Worm (Caenorhabditis elegans) whole organism, early embryonic: ENCODE results near the gene R04B5.11.

Experiments used
- B0310.2 ChIP-seq: sonication (generic microtip); optimal IDR thresholded peaks from 2 replicates; lab custom pipeline; 2016; ENCODE audit warnings: mild to moderate bottlenecking, missing genetic modification characterization, missing compliant biosample characterization
- F13C5.2 ChIP-seq: sonication (generic microtip); optimal IDR thresholded peaks from 2 replicates; lab custom pipeline; 2017; ENCODE audit warnings: mild to moderate bottlenecking, missing genetic modification characterization, inconsistent platforms, missing compliant biosample characterization
- aly-1 ChIP-seq: sonication (generic microtip); optimal IDR thresholded peaks from 2 replicates; lab custom pipeline; 2016; ENCODE audit warnings: missing genetic modification characterization, missing compliant biosample characterization
- ama-1 ChIP-seq: fragments of 150-350 bp; optimal IDR thresholded peaks from 2 replicates; lab custom pipeline; 2014
- ceh-13 ChIP-seq: fragments of 200-800 bp; sonication (Bioruptor generic); optimal IDR thresholded peaks from 2 replicates; lab custom pipeline; 2018; ENCODE audit warnings: mild to moderate bottlenecking, missing genetic modification characterization, missing compliant biosample characterization
- ceh-36 ChIP-seq: sonication (generic microtip); optimal IDR thresholded peaks from 2 replicates; lab custom pipeline; 2016; ENCODE audit warnings: missing genetic modification characterization, inconsistent platforms, missing compliant biosample characterization
- ets-7 ChIP-seq: sonication (generic microtip); optimal IDR thresholded peaks from 2 replicates; lab custom pipeline; 2016; ENCODE audit warnings: missing genotype, missing genetic modification characterization, missing compliant biosample characterization
- flt-1 ChIP-seq: fragments of 200-800 bp; sonication (Bioruptor generic); IDR thresholded peaks from 2 replicates; pipeline ENCODE4 v1.3.6; 2022; ENCODE audit warnings: missing genetic modification characterization, missing compliant biosample characterization
- hmbx-1 ChIP-seq: sonication (generic microtip); optimal IDR thresholded peaks from 2 replicates; lab custom pipeline; 2016; ENCODE audit warnings: mild to moderate bottlenecking, missing genetic modification characterization, missing compliant biosample characterization
- hmg-4 ChIP-seq: fragments of 200-800 bp; sonication (Bioruptor generic); optimal IDR thresholded peaks from 2 replicates; lab custom pipeline; 2018; ENCODE audit warnings: mild to moderate bottlenecking, missing genetic modification characterization, missing compliant biosample characterization
- hnd-1 ChIP-seq: sonication (generic microtip); optimal IDR thresholded peaks from 2 replicates; lab custom pipeline; 2016; ENCODE audit warnings: missing genetic modification characterization, missing compliant biosample characterization
- pes-1 ChIP-seq: fragments of 200-800 bp; sonication (Bioruptor generic); IDR thresholded peaks from 2 replicates; pipeline ENCODE4 v1.3.6; 2022; ENCODE audit warnings: missing genetic modification reagents, missing genetic modification characterization, missing compliant biosample characterization
- scrt-1 ChIP-seq: fragments of 200-800 bp; sonication (Bioruptor generic); IDR thresholded peaks from 2 replicates; pipeline ENCODE4 v1.3.6; 2022; ENCODE audit warnings: missing genetic modification characterization, missing compliant biosample characterization
- sea-1 ChIP-seq: fragments of 200-800 bp; sonication (Bioruptor generic); conservative IDR thresholded peaks from 2 replicates; pipeline ENCODE4 v1.3.6; 2022; ENCODE audit warnings: missing genetic modification characterization, missing compliant biosample characterization
- tbx-11 ChIP-seq: fragments of 200-800 bp; sonication (Bioruptor generic); IDR thresholded peaks from 2 replicates; pipeline ENCODE4 v1.3.6; 2022; ENCODE audit warnings: missing genetic modification characterization, missing compliant biosample characterization
- tbx-37 ChIP-seq: fragments of 200-800 bp; sonication (Bioruptor generic); conservative IDR thresholded peaks from 2 replicates; pipeline ENCODE4 v1.3.6; 2022; ENCODE audit warnings: missing genetic modification reagents, missing genetic modification characterization, missing compliant biosample characterization
- tra-4 ChIP-seq: sonication (generic microtip); optimal IDR thresholded peaks from 2 replicates; lab custom pipeline; 2017; ENCODE audit warnings: missing genetic modification characterization, missing compliant biosample characterization

The R04B5.11 gene

DNA sequence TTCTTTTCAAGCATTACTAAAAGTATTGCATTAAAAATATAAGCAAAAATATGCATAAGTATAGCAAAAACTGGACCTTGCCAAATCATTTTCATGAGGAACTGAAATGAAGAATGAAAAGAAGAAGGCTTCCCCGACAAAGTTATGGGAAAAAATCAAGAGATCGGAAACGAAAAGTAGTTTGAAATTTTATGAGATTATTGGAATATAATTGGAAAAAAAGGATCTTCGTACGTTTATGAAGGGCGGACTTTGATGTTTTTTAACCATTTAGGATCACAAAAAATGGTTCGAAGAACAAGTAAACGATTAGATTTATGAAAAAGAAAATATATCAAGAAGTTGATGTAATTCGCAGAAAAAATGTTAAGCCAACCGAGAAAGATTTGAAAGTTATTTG is 29.8 kb upstream of the R04B5.11 start, which contains the start of gene srxa-18:
srxa-18 (minus strand) TSS at position 100 of the 400 bp plus-strand sequence.
- TF ChIP-seq F13C5.2 (no peak), flt-1 (GFP tag; lab: Robert Waterston, UW) (no peak), pes-1 (GFP tag; lab: Robert Waterston, UW) (no peak), hnd-1 (tag; lab: Kevin White, UChicago) (no peak), ceh-36 (tag; lab: Kevin White, UChicago) (no peak), tra-4 (tag; lab: Kevin White, UChicago) (no peak), tbx-11 (no peak), B0310.2 (tag; lab: Kevin White, UChicago) (no peak), tbx-37 (GFP tag; lab: Robert Waterston, UW) (no peak), ets-7 (no peak), hmg-4 (GFP tag; lab: Kevin White, UChicago) (no peak), sea-1 (GFP tag; lab: Robert Waterston, UW) (no peak), ama-1 (lab: Kevin White, UChicago) (no peak), scrt-1 (no peak), hmbx-1 (tag; lab: Kevin White, UChicago) (no peak), ceh-13 (no peak), aly-1 (tag; lab: Kevin White, UChicago) (no peak)

DNA sequence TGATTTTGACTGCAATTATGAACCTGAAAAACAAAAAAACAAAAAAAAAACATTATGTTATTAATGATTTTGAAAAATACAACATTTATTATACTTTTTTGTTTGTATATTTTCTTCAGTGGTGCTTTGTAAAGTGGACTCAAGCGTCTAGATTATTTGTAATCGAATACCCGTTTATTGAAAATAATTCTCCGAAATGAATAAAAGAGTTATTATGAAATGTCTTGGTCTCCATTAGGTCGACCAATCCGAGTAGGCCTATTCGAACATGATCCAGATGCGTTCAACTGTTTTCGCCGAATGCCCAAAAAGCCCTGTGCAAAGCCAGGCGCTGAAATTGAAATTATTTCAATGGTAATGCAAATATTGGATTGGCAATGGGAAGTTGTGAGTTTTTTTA is 26.4 kb upstream of the R04B5.11 start, which contains the start of gene C08B6.5:
C08B6.5 (plus strand) TSS at position 301 of the 400 bp plus-strand sequence.
- no peak for TF ChIP-seq F13C5.2
- no peak for TF ChIP-seq tra-4 (tag; lab: Kevin White, UChicago)
- TF ChIP-seq sea-1 (GFP tag; lab: Robert Waterston, UW) = no peak
- no peak for TF ChIP-seq aly-1 (tag; lab: Kevin White, UChicago)
- no peak for TF ChIP-seq hmbx-1 (tag; lab: Kevin White, UChicago)
- no peak for TF ChIP-seq flt-1 (GFP tag; lab: Robert Waterston, UW)
- TF ChIP-seq ceh-36 (tag; lab: Kevin White, UChicago) = no peak
- no peak for TF ChIP-seq scrt-1
- no peak for TF ChIP-seq ets-7
- TF ChIP-seq B0310.2 (tag; lab: Kevin White, UChicago) = no peak
- TF ChIP-seq pes-1 (GFP tag; lab: Robert Waterston, UW) = no peak
- TF ChIP-seq ama-1 (lab: Kevin White, UChicago) = no peak
- no peak for TF ChIP-seq tbx-11

DNA sequence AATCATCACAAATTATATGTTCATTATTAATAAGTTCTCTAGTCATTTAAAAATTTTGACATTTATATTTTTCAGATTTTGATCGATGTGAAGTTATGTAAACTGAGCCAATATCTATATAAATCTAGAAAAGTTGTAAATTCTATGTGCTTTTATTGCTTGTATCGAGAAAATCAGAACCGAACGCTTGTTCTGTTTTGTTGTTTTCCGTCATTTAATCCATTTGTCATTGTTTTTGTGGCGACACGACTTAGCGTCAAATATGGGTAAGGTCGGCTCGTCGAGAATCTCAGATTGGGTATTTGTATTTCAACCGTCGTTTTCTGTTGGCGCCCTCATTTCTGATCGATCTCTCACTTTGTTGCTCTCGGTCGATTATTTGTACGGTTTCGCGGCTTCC is 23.3 kb upstream of the R04B5.11 start, which contains the start of gene cht-5:
cht-5 (plus strand) TSS at position 301 of the 400 bp plus-strand sequence.
- TF ChIP-seq pes-1 (GFP tag; lab: Robert Waterston, UW) (no peak), hmbx-1 (tag; lab: Kevin White, UChicago) (no peak), tra-4 (tag; lab: Kevin White, UChicago) (no peak), hmg-4 (GFP tag; lab: Kevin White, UChicago) (no peak), ets-7 (no peak), ceh-36 (tag; lab: Kevin White, UChicago) (no peak), scrt-1 (no peak), hnd-1 (tag; lab: Kevin White, UChicago) (no peak), sea-1 (GFP tag; lab: Robert Waterston, UW) (no peak), tbx-37 (GFP tag; lab: Robert Waterston, UW) (no peak), B0310.2 (tag; lab: Kevin White, UChicago) (no peak), aly-1 (tag; lab: Kevin White, UChicago) (no peak), ceh-13 (no peak), tbx-11 (no peak), flt-1 (GFP tag; lab: Robert Waterston, UW) (no peak), F13C5.2 (no peak)

DNA sequence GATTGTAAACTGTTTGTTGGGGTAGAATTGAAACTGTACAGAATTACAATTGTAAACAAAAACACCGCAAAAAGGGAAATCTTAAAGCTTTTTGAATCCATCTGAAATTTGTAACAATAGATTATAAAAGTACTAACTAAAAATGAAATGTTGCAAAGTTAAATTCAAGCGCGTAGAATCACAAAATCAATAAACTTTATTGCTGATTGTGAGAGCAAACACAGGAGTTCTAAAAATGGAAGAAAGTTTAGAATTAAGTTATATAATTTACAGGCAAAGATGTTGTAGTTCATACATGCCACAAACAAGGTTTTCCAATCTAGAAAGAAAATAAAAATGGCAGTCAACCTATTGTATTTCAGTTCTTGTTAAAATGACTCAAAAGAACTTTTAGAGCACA is 21.1 kb upstream of the R04B5.11 start, which contains the start of gene C08B6.3:
C08B6.3 (minus strand) TSS at position 101 of the 400 bp plus-strand sequence.
- TF ChIP-seq tra-4 (tag; lab: Kevin White, UChicago) = no peak
- no peak for TF ChIP-seq flt-1 (GFP tag; lab: Robert Waterston, UW)

DNA sequence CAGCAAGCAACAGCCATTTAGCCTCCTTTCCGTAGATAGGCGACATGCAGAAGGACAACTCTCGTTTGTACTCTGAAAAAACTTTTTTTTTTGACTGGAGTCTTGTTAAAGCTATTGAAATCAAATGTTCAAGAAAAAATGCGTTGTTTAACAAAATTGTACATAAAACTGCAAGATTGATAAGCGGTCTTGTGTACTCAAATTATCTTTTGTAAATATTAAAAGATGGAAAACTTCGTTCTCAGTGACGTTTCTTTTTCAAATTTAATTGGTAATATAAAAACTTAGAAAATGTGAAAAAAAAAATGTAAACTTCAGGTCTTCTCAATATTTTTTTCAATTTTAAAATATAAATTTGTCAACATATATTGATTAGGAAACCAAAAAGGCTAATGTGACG is 20.1 kb upstream of the R04B5.11 start:
- TF ChIP-seq tbx-37 (GFP tag; lab: Robert Waterston, UW) (no peak), hmg-4 (GFP tag; lab: Kevin White, UChicago) (no peak), pes-1 (GFP tag; lab: Robert Waterston, UW) (no peak), aly-1 (tag; lab: Kevin White, UChicago) (no peak), F13C5.2 (no peak), B0310.2 (tag; lab: Kevin White, UChicago) (no peak)

DNA sequence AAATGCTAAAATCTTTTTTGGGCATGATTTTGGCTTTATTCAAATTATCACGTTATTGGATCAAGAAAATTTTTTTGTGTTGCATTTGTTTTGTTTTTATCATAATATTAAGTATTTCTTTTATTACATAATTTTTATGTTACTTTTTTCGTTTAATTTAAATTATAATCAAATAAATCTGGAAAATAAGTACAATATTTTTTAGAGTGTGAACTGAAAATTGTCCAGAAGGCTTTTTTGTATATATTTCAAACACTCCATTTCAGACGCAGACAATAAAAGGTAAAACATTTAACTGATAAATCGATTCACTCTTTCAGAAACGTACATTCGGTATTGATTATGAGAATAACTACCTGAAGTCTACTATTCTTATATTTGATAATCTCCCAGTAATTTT is 16.3 kb upstream of the R04B5.11 start, which contains the start of gene C08B6.11:
C08B6.11 (plus strand) TSS at position 301 of the 400 bp plus-strand sequence.
- no peak for TF ChIP-seq tbx-37 (GFP tag; lab: Robert Waterston, UW)
- TF ChIP-seq tra-4 (tag; lab: Kevin White, UChicago) = no peak
- TF ChIP-seq B0310.2 (tag; lab: Kevin White, UChicago) = no peak
- no peak for TF ChIP-seq ceh-36 (tag; lab: Kevin White, UChicago)
- no peak for TF ChIP-seq pes-1 (GFP tag; lab: Robert Waterston, UW)
- no peak for TF ChIP-seq hmbx-1 (tag; lab: Kevin White, UChicago)
- TF ChIP-seq F13C5.2 = no peak
- no peak for TF ChIP-seq ama-1 (lab: Kevin White, UChicago)
- no peak for TF ChIP-seq hnd-1 (tag; lab: Kevin White, UChicago)
- no peak for TF ChIP-seq sea-1 (GFP tag; lab: Robert Waterston, UW)
- TF ChIP-seq flt-1 (GFP tag; lab: Robert Waterston, UW) = no peak
- TF ChIP-seq scrt-1 = no peak
- TF ChIP-seq ets-7 = no peak
- no peak for TF ChIP-seq hmg-4 (GFP tag; lab: Kevin White, UChicago)
- no peak for TF ChIP-seq aly-1 (tag; lab: Kevin White, UChicago)
- no peak for TF ChIP-seq ceh-13
- no peak for TF ChIP-seq tbx-11

DNA sequence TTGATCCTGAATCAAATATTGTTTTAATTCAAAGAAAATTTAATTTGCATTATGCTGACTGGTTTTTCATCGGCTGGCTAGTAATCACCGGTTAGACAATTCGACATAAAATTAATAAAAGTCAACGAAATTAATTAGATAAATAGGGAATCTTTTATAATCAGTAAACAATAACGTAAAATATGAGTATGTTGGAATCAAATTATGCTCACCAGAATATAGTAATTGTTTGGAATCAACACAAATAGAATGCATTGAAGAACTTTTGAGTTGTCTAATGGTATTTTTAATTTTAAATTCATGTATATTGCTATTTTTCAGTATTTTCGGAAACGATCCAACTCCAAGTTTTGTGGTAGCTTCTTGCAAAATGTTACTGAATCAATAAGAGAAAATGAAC is 14.4 kb upstream of the R04B5.11 start, which contains the start of gene C08B6.2:
C08B6.2 (plus strand) TSS at position 301 of the 400 bp plus-strand sequence.
- TF ChIP-seq hmg-4 (GFP tag; lab: Kevin White, UChicago) (no peak), ets-7 (no peak), ceh-13 (no peak), tra-4 (tag; lab: Kevin White, UChicago) (no peak), aly-1 (tag; lab: Kevin White, UChicago) (no peak), ama-1 (lab: Kevin White, UChicago) (no peak), sea-1 (GFP tag; lab: Robert Waterston, UW) (no peak), tbx-11 (no peak), F13C5.2 (no peak), tbx-37 (GFP tag; lab: Robert Waterston, UW) (no peak), hmbx-1 (tag; lab: Kevin White, UChicago) (no peak), pes-1 (GFP tag; lab: Robert Waterston, UW) (no peak), hnd-1 (tag; lab: Kevin White, UChicago) (no peak), B0310.2 (tag; lab: Kevin White, UChicago) (no peak), flt-1 (GFP tag; lab: Robert Waterston, UW) (no peak)
